Worm (Caenorhabditis elegans) whole organism, L4/young adult: Measurements from ENCODE around the gene F11D11.21.

Source experiments
- dao-5 ChIP-seq: sonication (generic microtip); optimal IDR thresholded peaks from 2 replicates; lab custom pipeline; 2016; ENCODE audit warnings: missing genotype, missing genetic modification characterization, moderate library complexity, missing compliant biosample characterization
- him-1 ChIP-seq: sonication (generic microtip); optimal IDR thresholded peaks from 2 replicates; lab custom pipeline; 2016; ENCODE audit warnings: missing genotype, missing genetic modification reagents, missing genetic modification characterization, missing compliant biosample characterization

ce11 chrV:18709203-18709860, 41.0 kb downstream of the F11D11.21 start, which contains the start of gene Y17D7C.6:
- no peak for TF ChIP-seq him-1 (tag; lab: Kevin White, UChicago)
- no peak for TF ChIP-seq dao-5 (tag; lab: Kevin White, UChicago)
